Worm (Caenorhabditis elegans) whole organism, L1 larva: ENCODE results near the gene pis-1.

Experiments
- lin-15B ChIP-seq: fragments of 150-350 bp; sonication (generic microtip); optimal IDR thresholded peaks from 3 replicates; lab custom pipeline; 2014; ENCODE audit warnings: missing biosample characterization, missing genetic modification characterization
- lsy-2 ChIP-seq, 2 experiments: fragments of 150-350 bp; optimal IDR thresholded peaks; 2 replicates each; lab custom pipeline; 2014; ENCODE audit warnings: missing biosample characterization in 2 of 2, missing genetic modification characterization in 2 of 2
- nhr-77 ChIP-seq: fragments of 150-350 bp; optimal IDR thresholded peaks from 2 replicates; lab custom pipeline; 2014; ENCODE audit warnings: missing biosample characterization, missing genetic modification characterization
- ztf-4 ChIP-seq: fragments of 150-350 bp; optimal IDR thresholded peaks from 2 replicates; lab custom pipeline; 2014; ENCODE audit warnings: missing biosample characterization, missing genetic modification characterization

DNA sequence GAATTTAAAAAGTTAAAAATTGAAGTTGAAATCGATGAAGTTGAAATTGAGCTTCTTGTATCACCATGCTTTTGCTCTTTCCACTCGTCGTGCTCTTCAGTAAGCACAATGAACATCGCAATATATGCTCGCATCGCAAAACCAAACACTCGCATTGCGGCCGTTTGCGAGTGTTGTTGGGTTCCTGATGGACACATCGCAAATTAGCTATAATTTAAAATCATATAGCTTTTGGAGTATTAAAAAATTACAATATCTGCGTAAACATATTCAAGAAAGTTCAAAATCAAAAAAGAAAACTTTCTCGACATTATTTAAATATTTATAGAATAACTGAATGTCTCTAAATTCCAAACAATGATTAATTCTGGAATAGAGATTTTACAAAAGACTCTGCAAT lies 45.7 kb upstream of the pis-1 start, which contains the start of gene K07F5.17:
- TF ChIP-seq nhr-77 (no peak), ztf-4 (tag; lab: Kevin White, UChicago) (no peak), lsy-2 (tag; optimal IDR thresholded peaks at IDR 0.05; lab: Kevin White, UChicago) (no peak), lin-15B (tag; lab: Kevin White, UChicago) (no peak)
